Fruit fly (Drosophila melanogaster) whole organism, embryonic: ENCODE measurements around the gene Cdc16.

Experiments used
- BtbVII ChIP-seq: fragments of 200-800 bp; sonication (Bioruptor generic); optimal IDR thresholded peaks from 3 replicates; lab custom pipeline; 2017; ENCODE audit warnings: missing biosample characterization, mild to moderate bottlenecking, missing genetic modification characterization
- CG10274 ChIP-seq: fragments of 200-800 bp; sonication (Bioruptor generic); optimal IDR thresholded peaks from 3 replicates; lab custom pipeline; 2017; ENCODE audit warnings: missing biosample characterization, mild to moderate bottlenecking, missing genetic modification characterization
- CG10462 ChIP-seq: fragments of 200-800 bp; sonication (Bioruptor generic); optimal IDR thresholded peaks from 2 replicates; lab custom pipeline; 2016; ENCODE audit warnings: missing biosample characterization, missing genetic modification characterization
- CG10959 ChIP-seq: fragments of 200-800 bp; sonication (Bioruptor generic); IDR thresholded peaks from 2 replicates; pipeline ENCODE4 v1.3.6; 2022; ENCODE audit warnings: missing biosample characterization, missing genetic modification characterization
- CG12299 ChIP-seq: fragments of 200-800 bp; sonication (Bioruptor generic); optimal IDR thresholded peaks from 2 replicates; lab custom pipeline; 2018; ENCODE audit warnings: missing biosample characterization, mild to moderate bottlenecking, missing genetic modification characterization
- CG13775 ChIP-seq: fragments of 200-800 bp; sonication (Bioruptor generic); optimal IDR thresholded peaks from 3 replicates; lab custom pipeline; 2017; ENCODE audit warnings: missing biosample characterization, mild to moderate bottlenecking, missing genetic modification characterization
- CG14710 ChIP-seq: fragments of 200-800 bp; sonication (Bioruptor generic); optimal IDR thresholded peaks from 3 replicates; lab custom pipeline; 2019; ENCODE audit warnings: missing biosample characterization, mild to moderate bottlenecking, missing genetic modification characterization, moderate library complexity
- CG15696 ChIP-seq: fragments of 200-800 bp; sonication (Bioruptor generic); optimal IDR thresholded peaks from 2 replicates; lab custom pipeline; 2019; ENCODE audit warnings: missing biosample characterization, mild to moderate bottlenecking, missing genetic modification characterization, moderate library complexity
- CG1603 ChIP-seq: fragments of 200-800 bp; sonication (Bioruptor generic); optimal IDR thresholded peaks from 2 replicates; lab custom pipeline; 2019; ENCODE audit warnings: missing biosample characterization, mild to moderate bottlenecking, missing genetic modification characterization, moderate library complexity
- CG17328 ChIP-seq: fragments of 200-800 bp; sonication (Bioruptor generic); IDR thresholded peaks from 2 replicates; pipeline ENCODE4 v1.3.6; 2022; ENCODE audit warnings: missing biosample characterization, missing genetic modification characterization
- CG17361 ChIP-seq: fragments of 200-800 bp; sonication (Bioruptor generic); IDR thresholded peaks from 3 replicates; pipeline ENCODE4 v1.3.6; 2022; ENCODE audit warnings: missing biosample characterization, missing genetic modification characterization
- CG17612 ChIP-seq: fragments of 200-800 bp; sonication (Bioruptor generic); IDR thresholded peaks from 2 replicates; pipeline ENCODE4 v1.3.6; 2022; ENCODE audit warnings: missing biosample characterization, missing genetic modification characterization
- CG17829 ChIP-seq: fragments of 200-800 bp; optimal IDR thresholded peaks from 2 replicates; lab custom pipeline; 2019; ENCODE audit warnings: missing biosample characterization, mild to moderate bottlenecking, missing genetic modification characterization, moderate library complexity
- CG2712 ChIP-seq: fragments of 200-800 bp; optimal IDR thresholded peaks from 3 replicates; lab custom pipeline; 2019; ENCODE audit warnings: missing biosample characterization, mild to moderate bottlenecking, missing genetic modification characterization, moderate library complexity
- CG31388 ChIP-seq: fragments of 200-800 bp; sonication (Bioruptor generic); optimal IDR thresholded peaks from 2 replicates; lab custom pipeline; 2016; ENCODE audit warnings: missing biosample characterization, missing genetic modification characterization
- CG33557 ChIP-seq: fragments of 200-800 bp; sonication (Bioruptor generic); optimal IDR thresholded peaks from 2 replicates; lab custom pipeline; 2019; ENCODE audit warnings: missing biosample characterization, mild to moderate bottlenecking, missing genetic modification characterization, moderate library complexity
- CG4424 ChIP-seq: fragments of 200-800 bp; sonication (Bioruptor generic); optimal IDR thresholded peaks from 3 replicates; lab custom pipeline; 2016; ENCODE audit warnings: missing biosample characterization, missing genetic modification characterization
- CG5245 ChIP-seq: fragments of 200-800 bp; sonication (Bioruptor generic); optimal IDR thresholded peaks from 3 replicates; lab custom pipeline; 2016; ENCODE audit warnings: missing biosample characterization, missing genetic modification characterization
- CG6689 ChIP-seq: fragments of 200-800 bp; sonication (Bioruptor generic); IDR thresholded peaks from 2 replicates; pipeline ENCODE4 v1.3.6; 2022; ENCODE audit warnings: missing biosample characterization, missing genetic modification characterization
- CG7963 ChIP-seq: fragments of 200-800 bp; sonication (Bioruptor generic); IDR thresholded peaks from 3 replicates; pipeline ENCODE4 v1.3.6; 2022; ENCODE audit warnings: missing biosample characterization, missing genetic modification characterization; ENCODE audit not compliant: partially characterized antibody
- CG9727 ChIP-seq: fragments of 200-800 bp; sonication (Bioruptor generic); optimal IDR thresholded peaks from 3 replicates; lab custom pipeline; 2017; ENCODE audit warnings: missing biosample characterization, mild to moderate bottlenecking, missing genetic modification characterization
- D19A ChIP-seq: fragments of 200-800 bp; optimal IDR thresholded peaks from 3 replicates; lab custom pipeline; 2019; ENCODE audit warnings: missing biosample characterization, mild to moderate bottlenecking, missing genetic modification characterization, moderate library complexity
- Dip3 ChIP-seq: fragments of 200-800 bp; sonication (Bioruptor generic); optimal IDR thresholded peaks from 3 replicates; lab custom pipeline; 2016; ENCODE audit warnings: missing biosample characterization, missing genetic modification characterization
- Elba2 ChIP-seq: fragments of 200-800 bp; sonication (Bioruptor generic); optimal IDR thresholded peaks from 3 replicates; lab custom pipeline; 2016; ENCODE audit warnings: missing biosample characterization, missing genetic modification characterization
- Gug ChIP-seq: fragments of 200-800 bp; sonication (Bioruptor generic); IDR thresholded peaks from 4 replicates; pipeline ENCODE4 v1.3.6; 2022; ENCODE audit warnings: missing biosample characterization, missing genetic modification characterization
- Myb ChIP-seq: fragments of 200-800 bp; sonication (Bioruptor generic); optimal IDR thresholded peaks from 2 replicates; lab custom pipeline; 2016; ENCODE audit warnings: missing biosample characterization, missing genetic modification characterization
- az2 ChIP-seq: fragments of 200-800 bp; sonication (Bioruptor generic); optimal IDR thresholded peaks from 3 replicates; lab custom pipeline; 2016; ENCODE audit warnings: missing biosample characterization, missing genetic modification characterization
- bcd ChIP-seq: fragments of 200-800 bp; sonication (Bioruptor generic); optimal IDR thresholded peaks from 2 replicates; lab custom pipeline; 2017; ENCODE audit warnings: missing biosample characterization, mild to moderate bottlenecking, missing genetic modification characterization
- br ChIP-seq: fragments of >200 bp; optimal IDR thresholded peaks from 2 replicates; lab custom pipeline; 2017
- bsh ChIP-seq, 2 experiments: fragments of 200-800 bp; sonication (Bioruptor generic); optimal IDR thresholded peaks; 2 replicates each; lab custom pipeline; 2017 to 2018; ENCODE audit warnings: mild to moderate bottlenecking in 2 of 2, missing biosample characterization in 2 of 2, missing genetic modification characterization in 2 of 2, moderate library complexity in 1 of 2
- crol ChIP-seq: fragments of 200-800 bp; sonication (Bioruptor generic); IDR thresholded peaks from 2 replicates; pipeline ENCODE4 v1.3.6; 2022; ENCODE audit warnings: missing biosample characterization, missing genetic modification characterization
- cwo ChIP-seq: fragments of 200-800 bp; sonication (Bioruptor generic); optimal IDR thresholded peaks from 3 replicates; lab custom pipeline; 2017; ENCODE audit warnings: missing biosample characterization, missing genetic modification characterization, mild to moderate bottlenecking, moderate library complexity, missing genetic modification reagents
- en ChIP-seq: fragments of 200-800 bp; sonication (Bioruptor generic); optimal IDR thresholded peaks from 2 replicates; lab custom pipeline; 2016; ENCODE audit warnings: missing biosample characterization, missing genetic modification characterization
- fd96Cb ChIP-seq: fragments of 200-800 bp; sonication (Bioruptor generic); optimal IDR thresholded peaks from 2 replicates; lab custom pipeline; 2018; ENCODE audit warnings: missing biosample characterization, mild to moderate bottlenecking, missing genetic modification characterization, moderate library complexity
- gem ChIP-seq: fragments of 200-800 bp; sonication (Bioruptor generic); optimal IDR thresholded peaks from 2 replicates; lab custom pipeline; 2019; ENCODE audit warnings: missing biosample characterization, mild to moderate bottlenecking, missing genetic modification characterization, moderate library complexity
- gfzf ChIP-seq: fragments of 200-800 bp; sonication (Bioruptor generic); optimal IDR thresholded peaks from 2 replicates; lab custom pipeline; 2016; ENCODE audit warnings: missing biosample characterization, mild to moderate bottlenecking, missing genetic modification characterization, moderate library complexity
- gro ChIP-seq: fragments of 200-800 bp; sonication (Bioruptor generic); optimal IDR thresholded peaks from 2 replicates; lab custom pipeline; 2016; ENCODE audit warnings: missing biosample characterization, missing genetic modification characterization
- kni ChIP-seq: fragments of 200-800 bp; sonication (Bioruptor generic); optimal IDR thresholded peaks from 3 replicates; lab custom pipeline; 2017; ENCODE audit warnings: mild to moderate bottlenecking, missing biosample characterization, missing genetic modification reagents, missing genetic modification characterization
- lilli ChIP-seq: fragments of 200-800 bp; sonication (Bioruptor generic); optimal IDR thresholded peaks from 3 replicates; lab custom pipeline; 2016; ENCODE audit warnings: missing biosample characterization, missing genetic modification characterization
- lola ChIP-seq, 3 experiments: fragments of >200 bp in 2 of 3; fragments of 200-800 bp in 1 of 3; sonication (Bioruptor generic) in 1 of 3; optimal IDR thresholded peaks; 2 replicates each; lab custom pipeline; 2017 to 2019; ENCODE audit warnings: missing biosample characterization in 3 of 3, missing genetic modification characterization in 3 of 3, mild to moderate bottlenecking in 1 of 3, moderate library complexity in 1 of 3
- p53 ChIP-seq: fragments of 200-800 bp; sonication (Bioruptor generic); optimal IDR thresholded peaks from 2 replicates; lab custom pipeline; 2016; ENCODE audit warnings: missing biosample characterization, missing genetic modification characterization
- pros ChIP-seq: fragments of 200-800 bp; sonication (Bioruptor generic); optimal IDR thresholded peaks from 3 replicates; lab custom pipeline; 2019; ENCODE audit warnings: missing biosample characterization, mild to moderate bottlenecking, missing genetic modification characterization, moderate library complexity
- row ChIP-seq: fragments of 200-800 bp; sonication (Bioruptor generic); IDR thresholded peaks from 3 replicates; pipeline ENCODE4 v1.3.6; 2022; ENCODE audit warnings: missing biosample characterization, missing genetic modification characterization
- seq ChIP-seq: fragments of 200-800 bp; sonication (Bioruptor generic); IDR thresholded peaks from 2 replicates; pipeline ENCODE4 v1.3.6; 2022; ENCODE audit warnings: missing biosample characterization, missing genetic modification characterization
- sob ChIP-seq: fragments of 200-800 bp; sonication (Bioruptor generic); IDR thresholded peaks from 2 replicates; pipeline ENCODE4 v1.3.6; 2022; ENCODE audit warnings: missing biosample characterization, missing genetic modification characterization
- sug ChIP-seq: fragments of 200-800 bp; optimal IDR thresholded peaks from 2 replicates; lab custom pipeline; 2019; ENCODE audit warnings: missing biosample characterization, mild to moderate bottlenecking, missing genetic modification characterization, moderate library complexity
- tin ChIP-seq: fragments of 200-800 bp; sonication (Bioruptor generic); optimal IDR thresholded peaks from 3 replicates; lab custom pipeline; 2016; ENCODE audit warnings: missing biosample characterization, missing genetic modification characterization
- tll ChIP-seq, 2 experiments: fragments of 200-800 bp in 1 of 2; fragments of >200 bp in 1 of 2; sonication (Bioruptor generic) in 1 of 2; optimal IDR thresholded peaks; 2 replicates each; lab custom pipeline; 2017 to 2019; ENCODE audit warnings: missing biosample characterization in 2 of 2, missing genetic modification characterization in 2 of 2, mild to moderate bottlenecking in 1 of 2, moderate library complexity in 1 of 2
- toy ChIP-seq: fragments of 200-800 bp; sonication (Bioruptor generic); IDR thresholded peaks from 2 replicates; pipeline ENCODE4 v1.3.6; 2022; ENCODE audit warnings: missing biosample characterization, missing genetic modification characterization
- unpg ChIP-seq: fragments of 200-800 bp; sonication (Bioruptor generic); optimal IDR thresholded peaks from 3 replicates; lab custom pipeline; 2018; ENCODE audit warnings: missing biosample characterization, mild to moderate bottlenecking, missing genetic modification characterization, moderate library complexity
- vvl ChIP-seq: fragments of 200-800 bp; sonication (Bioruptor generic); IDR thresholded peaks from 2 replicates; pipeline ENCODE4 v1.3.6; 2022; ENCODE audit warnings: missing biosample characterization, missing genetic modification characterization

Gene Cdc16

DNA sequence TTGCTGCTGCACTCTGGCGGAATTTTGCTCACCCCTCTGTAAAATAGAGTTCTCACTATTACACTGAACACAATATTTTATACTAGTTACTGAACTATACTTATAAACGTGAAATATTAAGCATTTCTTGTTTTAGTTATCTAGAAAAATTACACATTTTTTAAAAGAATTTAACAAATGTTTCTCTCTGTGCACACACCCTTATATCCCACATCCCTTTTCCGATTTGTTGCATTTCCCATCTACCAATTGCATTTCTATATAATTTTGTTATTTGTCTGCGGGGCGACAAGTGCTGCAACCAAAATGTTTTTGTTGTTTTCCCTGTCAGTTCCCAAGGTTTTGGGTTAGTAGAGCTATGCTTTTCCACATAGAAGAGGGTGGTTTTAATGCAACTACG lies 22.3 kb downstream of the Cdc16 start (continued):
- TF ChIP-seq CG10274 (no peak), CG2712 (tag; lab: Kevin White, UChicago) (peak; percentile 76), Elba2 (GFP tag; lab: Kevin White, UChicago) (no peak), toy (GFP tag; lab: Robert Waterston, UW) (no peak), CG5245 (no peak), CG7963 (GFP tag; lab: Robert Waterston, UW) (no peak), unpg (peak; percentile 33), CG1603 (peak; percentile 25), CG10462 (peak; percentile 4), CG4424 (GFP tag; lab: Kevin White, UChicago) (peak; percentile 2), p53 (GFP tag; lab: Kevin White, UChicago) (no peak), pros (GFP tag; lab: Kevin White, UChicago) (peak; percentile 29), CG12299 (tag; lab: Kevin White, UChicago) (no peak), bsh (GFP tag; optimal IDR thresholded peaks at IDR 0.05; lab: Kevin White, UChicago) (peak in 1 of 2 experiments; percentile 48), Gug (GFP tag; lab: Robert Waterston, UW) (no peak), CG17612 (GFP tag; lab: Robert Waterston, UW) (no peak), fd96Cb (tag; lab: Kevin White, UChicago) (peak; percentile 23), CG13775 (peak; percentile 3), CG15696 (tag; lab: Kevin White, UChicago) (peak; percentile 68), lilli (GFP tag; lab: Kevin White, UChicago) (peak; percentile 5), Dip3 (no peak), CG17361 (GFP tag; lab: Robert Waterston, UW) (0 out of 3 replicates have a peak, but pooled peaks have one; percentile 40), cwo (GFP tag; lab: Kevin White, UChicago) (no peak), sug (no peak), D19A (tag; lab: Kevin White, UChicago) (peak; percentile 41), az2 (GFP tag; lab: Kevin White, UChicago) (peak; percentile 30), gro (GFP tag; lab: Kevin White, UChicago) (no peak), tll (GFP tag; optimal IDR thresholded peaks at IDR 0.05; lab: Kevin White, UChicago) (peak in 1 of 2 experiments; percentile 19), seq (GFP tag; lab: Robert Waterston, UW) (no peak), crol (no peak), CG31388 (GFP tag; lab: Kevin White, UChicago) (no peak), bcd (GFP tag; lab: Kevin White, UChicago) (no peak), CG14710 (tag; lab: Kevin White, UChicago) (peak; percentile 42), gfzf (GFP tag; lab: Kevin White, UChicago) (no peak), sob (0 out of 2 replicates have a peak, but pooled peaks have one; percentile 18), Myb (GFP tag; lab: Kevin White, UChicago) (no peak), vvl (GFP tag; lab: Robert Waterston, UW) (no peak), CG33557 (peak; percentile 51), br (lab: Kevin White, UChicago) (no peak), CG6689 (0 out of 2 replicates have a peak, but pooled peaks have one; percentile 31), CG17328 (GFP tag; lab: Robert Waterston, UW) (0 out of 2 replicates have a peak, but pooled peaks have one; percentile 28), en (GFP tag; lab: Kevin White, UChicago) (no peak), CG10959 (GFP tag; lab: Robert Waterston, UW) (peak; percentile 49), gem (tag; lab: Kevin White, UChicago) (peak; percentile 53), lola (GFP tag; optimal IDR thresholded peaks at IDR 0.05; lab: Kevin White, UChicago) (peak in 1 of 3 experiments; percentile 67), CG9727 (peak; percentile 68), row (GFP tag; lab: Robert Waterston, UW) (peak; percentile 49; the same call in 2 of the 3 replicates), CG17829 (tag; lab: Kevin White, UChicago) (peak; percentile 53), kni (GFP tag; lab: Kevin White, UChicago) (no peak), tin (GFP tag; lab: Kevin White, UChicago) (peak; percentile 6), BtbVII (GFP tag; lab: Kevin White, UChicago) (no peak)
